Fruit fly (Drosophila melanogaster): ENCODE measurements around the gene Npc2f.

Npc2f gene

DNA sequence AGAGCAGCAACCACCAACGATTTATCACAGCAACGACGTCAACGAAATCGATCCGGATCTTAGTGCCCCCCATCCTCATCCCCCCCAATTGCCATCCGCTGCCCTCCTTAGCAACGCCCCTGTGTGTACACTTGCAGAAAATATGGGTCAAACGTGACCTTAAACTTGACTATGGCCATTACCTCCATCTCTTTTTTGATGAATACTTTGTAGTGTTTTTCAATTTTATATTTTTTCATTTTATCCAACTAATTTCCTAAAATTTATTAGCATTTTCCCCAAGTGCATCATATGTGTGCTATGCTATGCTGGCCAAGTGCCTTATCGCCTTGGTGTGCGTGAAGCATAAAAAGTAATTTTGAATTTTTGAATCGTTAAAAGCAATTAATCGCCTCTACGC, 5.3 kb downstream of the Npc2f start:
- TF ChIP-seq brk (GFP tag; optimal IDR thresholded peaks at IDR 0.05) (peak; percentile 83), Jra (GFP tag; optimal IDR thresholded peaks at IDR 0.05) (peak; percentile 80), dl (GFP tag; optimal IDR thresholded peaks at IDR 0.05; ENCODE audit: insufficient read depth in 1 of 2, partially characterized antibody in 2 of 2) (no peak), OdsH (GFP tag; optimal IDR thresholded peaks at IDR 0.05) (peak; percentile 87), HLH106 (tag; optimal IDR thresholded peaks at IDR 0.05) (peak; percentile 87), Hnf4 (GFP tag; optimal IDR thresholded peaks at IDR 0.05) (peak; percentile 86), jim (GFP tag; optimal IDR thresholded peaks at IDR 0.05) (no peak), sage (GFP tag; optimal IDR thresholded peaks at IDR 0.05) (peak; percentile 76), psq (GFP tag; optimal IDR thresholded peaks at IDR 0.05) (peak; percentile 77), ey (GFP tag; optimal IDR thresholded peaks at IDR 0.05) (peak; percentile 86), woc (GFP tag; optimal IDR thresholded peaks at IDR 0.05) (peak; percentile 71), CG32264 (GFP tag; optimal IDR thresholded peaks at IDR 0.05) (peak; percentile 82), Hr78 (GFP tag; optimal IDR thresholded peaks at IDR 0.05) (no peak), CG9705 (GFP tag; optimal IDR thresholded peaks at IDR 0.05) (peak; percentile 68), foxo (GFP tag; optimal IDR thresholded peaks at IDR 0.05) (peak; percentile 13 to 90), br (GFP tag; optimal IDR thresholded peaks at IDR 0.05) (peak; percentile 87), h (GFP tag; optimal IDR thresholded peaks at IDR 0.05) (peak; percentile 93), Sp1 (GFP tag; optimal IDR thresholded peaks at IDR 0.05) (peak; percentile 88), rgr (GFP tag; optimal IDR thresholded peaks at IDR 0.05) (peak; percentile 89), fru (GFP tag; optimal IDR thresholded peaks at IDR 0.05) (peak; percentile 91), pan (optimal IDR thresholded peaks at IDR 0.05) (no peak), Rel (GFP tag; optimal IDR thresholded peaks at IDR 0.05) (no peak), Rel (tag; optimal IDR thresholded peaks at IDR 0.05) (peak; percentile 47), dmrt93B (GFP tag; optimal IDR thresholded peaks at IDR 0.05) (peak; percentile 64), dsf (GFP tag; optimal IDR thresholded peaks at IDR 0.05; ENCODE audit: borderline replicate concordance) (peak; percentile 25), Dfd (GFP tag; optimal IDR thresholded peaks at IDR 0.05) (no peak), usp (GFP tag; optimal IDR thresholded peaks at IDR 0.05) (no peak), CrebA (GFP tag; optimal IDR thresholded peaks at IDR 0.05; ENCODE audit: borderline replicate concordance) (no peak), Hr83 (GFP tag; optimal IDR thresholded peaks at IDR 0.05; ENCODE audit: poor library complexity, severe bottlenecking) (peak; percentile 5)

DNA sequence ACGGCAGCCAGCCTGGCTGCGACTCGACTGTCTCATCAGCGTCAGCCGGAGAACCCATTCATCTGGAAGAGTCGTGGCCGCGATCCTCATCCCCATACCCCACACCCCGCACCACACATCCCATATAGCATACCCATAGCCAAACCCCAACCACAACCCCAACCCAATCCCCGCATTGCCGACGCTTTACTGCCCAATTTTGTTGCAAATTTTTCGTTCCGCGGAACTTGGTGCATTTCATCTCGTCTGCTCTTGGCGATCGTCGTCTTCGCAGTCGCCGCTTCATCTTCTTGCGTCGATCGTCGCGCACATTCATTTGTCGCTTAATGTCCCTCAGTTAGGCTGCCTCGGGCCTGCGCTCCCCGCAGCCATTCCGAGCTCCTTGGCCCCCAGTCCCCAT, 5.7 kb downstream of the Npc2f start:
- TF ChIP-seq sage (GFP tag; optimal IDR thresholded peaks at IDR 0.05) (no peak), pan (optimal IDR thresholded peaks at IDR 0.05) (no peak), dl (GFP tag; optimal IDR thresholded peaks at IDR 0.05; ENCODE audit: insufficient read depth in 1 of 2, partially characterized antibody in 2 of 2) (no peak), Sp1 (GFP tag; optimal IDR thresholded peaks at IDR 0.05) (no peak), woc (GFP tag; optimal IDR thresholded peaks at IDR 0.05) (no peak), lola (GFP tag; optimal IDR thresholded peaks at IDR 0.05) (no peak), Vsx2 (GFP tag; optimal IDR thresholded peaks at IDR 0.05; ENCODE audit: partially characterized antibody) (no peak), CG32264 (GFP tag; optimal IDR thresholded peaks at IDR 0.05) (no peak)

DNA sequence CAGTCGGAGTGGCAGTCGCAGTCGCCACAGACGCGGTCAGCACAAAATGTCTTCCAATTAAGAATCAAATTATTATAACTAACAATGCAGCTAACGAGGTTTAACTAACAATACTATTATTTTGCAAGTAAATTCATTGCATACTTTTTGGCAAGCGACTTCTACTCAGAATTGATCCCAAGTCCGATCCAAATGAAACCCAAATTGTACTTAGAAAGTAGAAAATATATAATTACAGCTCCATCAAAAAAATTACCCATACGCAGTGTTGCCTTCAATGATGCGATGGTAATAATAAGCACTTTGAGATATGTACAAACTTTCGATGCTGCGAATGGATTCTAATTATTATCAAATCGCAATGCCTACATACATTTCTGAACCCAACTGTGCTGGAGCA, 6.1 kb downstream of the Npc2f start:
- peak; percentile 38 for TF ChIP-seq woc (GFP tag; optimal IDR thresholded peaks at IDR 0.05)
- no peak for TF ChIP-seq Dfd (GFP tag; optimal IDR thresholded peaks at IDR 0.05)
- peak; percentile 15 for TF ChIP-seq HLH106 (tag; optimal IDR thresholded peaks at IDR 0.05)
- peak; percentile 33 for TF ChIP-seq h (GFP tag; optimal IDR thresholded peaks at IDR 0.05)
- peak; percentile 31 for TF ChIP-seq ey (GFP tag; optimal IDR thresholded peaks at IDR 0.05)
- TF ChIP-seq CrebA (GFP tag; optimal IDR thresholded peaks at IDR 0.05; ENCODE audit: borderline replicate concordance): no peak
- peak in 1 of 2 experiments; percentile 55 for TF ChIP-seq foxo (GFP tag; optimal IDR thresholded peaks at IDR 0.05)
- peak; percentile 57 for TF ChIP-seq Sp1 (GFP tag; optimal IDR thresholded peaks at IDR 0.05)
- TF ChIP-seq Hnf4 (GFP tag; optimal IDR thresholded peaks at IDR 0.05): peak; percentile 4
- TF ChIP-seq OdsH (GFP tag; optimal IDR thresholded peaks at IDR 0.05): peak; percentile 27
- peak; percentile 27 for TF ChIP-seq br (GFP tag; optimal IDR thresholded peaks at IDR 0.05)
- peak; percentile 16 for TF ChIP-seq rgr (GFP tag; optimal IDR thresholded peaks at IDR 0.05)
- TF ChIP-seq fru (GFP tag; optimal IDR thresholded peaks at IDR 0.05): no peak
- TF ChIP-seq usp (GFP tag; optimal IDR thresholded peaks at IDR 0.05): no peak

DNA sequence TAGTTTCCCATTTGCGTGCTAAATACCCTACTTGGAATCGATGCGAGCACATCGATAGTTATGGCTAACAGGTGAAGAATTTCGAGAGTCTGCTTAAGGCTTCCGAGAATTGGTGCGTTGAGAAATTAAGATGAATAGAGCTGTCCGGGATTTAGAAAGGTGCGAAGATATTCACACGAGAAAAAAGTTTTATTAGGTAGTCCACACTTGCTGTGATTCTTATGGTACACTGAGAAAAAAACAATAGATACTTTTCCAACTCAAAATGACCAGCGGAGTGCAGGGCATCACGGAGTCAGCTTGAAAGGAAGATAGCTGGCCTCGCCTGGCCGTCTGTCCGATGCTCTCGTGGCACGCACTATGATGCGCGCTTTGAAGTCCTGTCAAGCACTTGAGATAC, 6.8 kb downstream of the Npc2f start:
- TF ChIP-seq Rel (GFP tag; optimal IDR thresholded peaks at IDR 0.05): no peak
- TF ChIP-seq Rel (tag; optimal IDR thresholded peaks at IDR 0.05): no peak
- TF ChIP-seq pan (optimal IDR thresholded peaks at IDR 0.05): no peak
- peak; percentile 36 for TF ChIP-seq Hnf4 (GFP tag; optimal IDR thresholded peaks at IDR 0.05)
- TF ChIP-seq HLH106 (tag; optimal IDR thresholded peaks at IDR 0.05): peak; percentile 62
- TF ChIP-seq br (GFP tag; optimal IDR thresholded peaks at IDR 0.05): peak; percentile 66
- TF ChIP-seq Dif (GFP tag; optimal IDR thresholded peaks at IDR 0.05; ENCODE audit: partially characterized antibody): no peak
- TF ChIP-seq ey (GFP tag; optimal IDR thresholded peaks at IDR 0.05): peak; percentile 72
- no peak for TF ChIP-seq CG9705 (GFP tag; optimal IDR thresholded peaks at IDR 0.05)
- peak; percentile 72 for TF ChIP-seq woc (GFP tag; optimal IDR thresholded peaks at IDR 0.05)
- no peak for TF ChIP-seq tai (GFP tag; optimal IDR thresholded peaks at IDR 0.05)
- no peak for TF ChIP-seq brk (GFP tag; optimal IDR thresholded peaks at IDR 0.05)
- TF ChIP-seq usp (GFP tag; optimal IDR thresholded peaks at IDR 0.05): no peak
- no peak for TF ChIP-seq CrebA (GFP tag; optimal IDR thresholded peaks at IDR 0.05; ENCODE audit: borderline replicate concordance)
- TF ChIP-seq sage (GFP tag; optimal IDR thresholded peaks at IDR 0.05): no peak
- peak; percentile 61 for TF ChIP-seq Sp1 (GFP tag; optimal IDR thresholded peaks at IDR 0.05)
- peak; percentile 73 for TF ChIP-seq fru (GFP tag; optimal IDR thresholded peaks at IDR 0.05)
- no peak for TF ChIP-seq Vsx2 (GFP tag; optimal IDR thresholded peaks at IDR 0.05; ENCODE audit: partially characterized antibody)
- no peak for TF ChIP-seq dl (GFP tag; optimal IDR thresholded peaks at IDR 0.05; ENCODE audit: insufficient read depth in 1 of 2, partially characterized antibody in 2 of 2)
- peak; percentile 45 for TF ChIP-seq psq (GFP tag; optimal IDR thresholded peaks at IDR 0.05)
- no peak for TF ChIP-seq Abd-B (GFP tag; optimal IDR thresholded peaks at IDR 0.05)
- TF ChIP-seq sv (GFP tag; optimal IDR thresholded peaks at IDR 0.05): no peak
- TF ChIP-seq GATAd (GFP tag; optimal IDR thresholded peaks at IDR 0.05): no peak
- TF ChIP-seq Myc (optimal IDR thresholded peaks at IDR 0.05): no peak
- peak in 1 of 2 experiments; percentile 72 for TF ChIP-seq foxo (GFP tag; optimal IDR thresholded peaks at IDR 0.05)
- no peak for TF ChIP-seq Hr83 (GFP tag; optimal IDR thresholded peaks at IDR 0.05; ENCODE audit: poor library complexity, severe bottlenecking)
- TF ChIP-seq Jra (GFP tag; optimal IDR thresholded peaks at IDR 0.05): peak; percentile 22
- peak; percentile 49 for TF ChIP-seq OdsH (GFP tag; optimal IDR thresholded peaks at IDR 0.05)
- no peak for TF ChIP-seq Mio (GFP tag; optimal IDR thresholded peaks at IDR 0.05)
- TF ChIP-seq CG32264 (GFP tag; optimal IDR thresholded peaks at IDR 0.05): peak; percentile 0
